Fruit fly (Drosophila melanogaster) whole organism, embryonic: ENCODE measurements around the gene CG9132.

Experiments used
- B-H2 ChIP-seq: fragments of 200-800 bp; sonication (Bioruptor generic); optimal IDR thresholded peaks from 2 replicates; lab custom pipeline; 2018; ENCODE audit warnings: missing biosample characterization, mild to moderate bottlenecking, missing genetic modification characterization
- CG10147 ChIP-seq: fragments of 200-800 bp; sonication (Bioruptor generic); optimal IDR thresholded peaks from 2 replicates; lab custom pipeline; 2019; ENCODE audit warnings: missing biosample characterization, mild to moderate bottlenecking, missing genetic modification characterization, moderate library complexity
- CG10431 ChIP-seq: fragments of 200-800 bp; sonication (Bioruptor generic); optimal IDR thresholded peaks from 3 replicates; lab custom pipeline; 2018; ENCODE audit warnings: missing biosample characterization, mild to moderate bottlenecking, missing genetic modification characterization
- CG12299 ChIP-seq: fragments of 200-800 bp; sonication (Bioruptor generic); optimal IDR thresholded peaks from 2 replicates; lab custom pipeline; 2018; ENCODE audit warnings: missing biosample characterization, mild to moderate bottlenecking, missing genetic modification characterization
- CG14710 ChIP-seq: fragments of 200-800 bp; sonication (Bioruptor generic); optimal IDR thresholded peaks from 3 replicates; lab custom pipeline; 2019; ENCODE audit warnings: missing biosample characterization, mild to moderate bottlenecking, missing genetic modification characterization, moderate library complexity
- CG17361 ChIP-seq: fragments of 200-800 bp; sonication (Bioruptor generic); IDR thresholded peaks from 3 replicates; pipeline ENCODE4 v1.3.6; 2022; ENCODE audit warnings: missing biosample characterization, missing genetic modification characterization
- CG18011 ChIP-seq: fragments of 200-800 bp; sonication (Bioruptor generic); optimal IDR thresholded peaks from 2 replicates; lab custom pipeline; 2017; ENCODE audit warnings: missing biosample characterization, missing genetic modification characterization, mild to moderate bottlenecking, moderate library complexity, missing genotype
- CG1832 ChIP-seq: fragments of 200-800 bp; sonication (Bioruptor generic); optimal IDR thresholded peaks from 2 replicates; lab custom pipeline; 2017; ENCODE audit warnings: missing biosample characterization, mild to moderate bottlenecking, missing genetic modification characterization, inconsistent platforms
- CG2889 ChIP-seq: fragments of 200-800 bp; sonication (Bioruptor generic); IDR thresholded peaks from 3 replicates; pipeline ENCODE4 v1.3.6; 2022; ENCODE audit warnings: missing biosample characterization, missing genetic modification characterization
- CG3847 ChIP-seq: fragments of 200-800 bp; sonication (Bioruptor generic); IDR thresholded peaks from 2 replicates; pipeline ENCODE4 v1.3.6; 2022; ENCODE audit warnings: missing biosample characterization, missing genetic modification characterization
- CG4360 ChIP-seq: fragments of 200-800 bp; sonication (Bioruptor generic); IDR thresholded peaks from 2 replicates; pipeline ENCODE4 v1.3.6; 2022; ENCODE audit warnings: missing biosample characterization, missing genetic modification characterization
- CG4424 ChIP-seq: fragments of 200-800 bp; sonication (Bioruptor generic); optimal IDR thresholded peaks from 3 replicates; lab custom pipeline; 2016; ENCODE audit warnings: missing biosample characterization, missing genetic modification characterization
- CG6254 ChIP-seq: fragments of 200-800 bp; sonication (Bioruptor generic); optimal IDR thresholded peaks from 3 replicates; lab custom pipeline; 2017; ENCODE audit warnings: mild to moderate bottlenecking, missing biosample characterization, missing genetic modification reagents, missing genetic modification characterization
- CG7271 ChIP-seq: fragments of 200-800 bp; sonication (Bioruptor generic); optimal IDR thresholded peaks from 2 replicates; lab custom pipeline; 2018; ENCODE audit warnings: missing biosample characterization, mild to moderate bottlenecking, missing genetic modification characterization, moderate library complexity
- CG7963 ChIP-seq: fragments of 200-800 bp; sonication (Bioruptor generic); IDR thresholded peaks from 3 replicates; pipeline ENCODE4 v1.3.6; 2022; ENCODE audit warnings: missing biosample characterization, missing genetic modification characterization; ENCODE audit not compliant: partially characterized antibody
- CG8478 ChIP-seq: fragments of >200 bp; optimal IDR thresholded peaks from 2 replicates; lab custom pipeline; 2018
- CG8924 ChIP-seq: fragments of 200-800 bp; optimal IDR thresholded peaks from 3 replicates; lab custom pipeline; 2019; ENCODE audit warnings: missing biosample characterization, mild to moderate bottlenecking, missing genetic modification characterization, moderate library complexity
- CTCF ChIP-seq: fragments of 200-800 bp; sonication (Bioruptor generic); optimal IDR thresholded peaks from 2 replicates; lab custom pipeline; 2017; ENCODE audit warnings: missing biosample characterization, mild to moderate bottlenecking, missing genetic modification characterization, moderate library complexity
- D ChIP-seq, 2 experiments: fragments of 200-800 bp in 1 of 2; fragments of >200 bp in 1 of 2; sonication (Bioruptor generic) in 1 of 2; optimal IDR thresholded peaks; 2 replicates in 1 of 2; 3 replicates in 1 of 2; lab custom pipeline; 2017; ENCODE audit warnings: mild to moderate bottlenecking in 1 of 2, missing biosample characterization in 1 of 2, missing genetic modification characterization in 1 of 2, missing genetic modification reagents in 1 of 2
- Dbx ChIP-seq: fragments of 200-800 bp; sonication (Bioruptor generic); IDR thresholded peaks from 3 replicates; pipeline ENCODE4 v1.3.6; 2022; ENCODE audit warnings: missing biosample characterization, missing genetic modification characterization
- E2f2 ChIP-seq: fragments of 200-800 bp; sonication (Bioruptor generic); IDR thresholded peaks from 2 replicates; pipeline ENCODE4 v1.3.6; 2022; ENCODE audit warnings: missing biosample characterization, missing genetic modification characterization
- Elba2 ChIP-seq: fragments of 200-800 bp; sonication (Bioruptor generic); optimal IDR thresholded peaks from 3 replicates; lab custom pipeline; 2016; ENCODE audit warnings: missing biosample characterization, missing genetic modification characterization
- Ets97D ChIP-seq: fragments of 200-800 bp; sonication (Bioruptor generic); optimal IDR thresholded peaks from 3 replicates; lab custom pipeline; 2016; ENCODE audit warnings: missing biosample characterization, missing genetic modification characterization
- Lim3 ChIP-seq: fragments of 200-800 bp; sonication (Bioruptor generic); IDR thresholded peaks from 2 replicates; pipeline ENCODE4 v1.3.6; 2022; ENCODE audit warnings: missing biosample characterization, missing genetic modification characterization
- NC2β ChIP-seq: fragments of 200-800 bp; sonication (Bioruptor generic); optimal IDR thresholded peaks from 2 replicates; lab custom pipeline; 2016; ENCODE audit warnings: missing biosample characterization, missing genetic modification characterization
- NFAT ChIP-seq: fragments of 200-800 bp; sonication (Bioruptor generic); IDR thresholded peaks from 2 replicates; pipeline ENCODE4 v1.3.6; 2022; ENCODE audit warnings: missing biosample characterization, missing genetic modification characterization
- Rx ChIP-seq: fragments of 200-800 bp; sonication (Bioruptor generic); IDR thresholded peaks from 2 replicates; pipeline ENCODE4 v1.3.6; 2022; ENCODE audit warnings: missing biosample characterization, missing genetic modification characterization
- Spps ChIP-seq: fragments of 200-800 bp; sonication (Bioruptor generic); optimal IDR thresholded peaks from 2 replicates; lab custom pipeline; 2018; ENCODE audit warnings: missing biosample characterization, mild to moderate bottlenecking, missing genetic modification characterization
- Ssrp ChIP-seq: fragments of 200-800 bp; sonication (Bioruptor generic); optimal IDR thresholded peaks from 2 replicates; lab custom pipeline; 2018; ENCODE audit warnings: missing biosample characterization, mild to moderate bottlenecking, missing genetic modification characterization, moderate library complexity
- bsh ChIP-seq, 2 experiments: fragments of 200-800 bp; sonication (Bioruptor generic); optimal IDR thresholded peaks; 2 replicates each; lab custom pipeline; 2017 to 2018; ENCODE audit warnings: mild to moderate bottlenecking in 2 of 2, missing biosample characterization in 2 of 2, missing genetic modification characterization in 2 of 2, moderate library complexity in 1 of 2
- dmrt11E ChIP-seq: fragments of 200-800 bp; sonication (Bioruptor generic); optimal IDR thresholded peaks from 3 replicates; lab custom pipeline; 2018; ENCODE audit warnings: missing biosample characterization, mild to moderate bottlenecking, missing genetic modification characterization, moderate library complexity
- dmrt99B ChIP-seq: fragments of 200-800 bp; sonication (Bioruptor generic); optimal IDR thresholded peaks from 2 replicates; lab custom pipeline; 2018; ENCODE audit warnings: missing biosample characterization, mild to moderate bottlenecking, missing genetic modification characterization, moderate library complexity
- emc ChIP-seq: fragments of 200-800 bp; sonication (Bioruptor generic); optimal IDR thresholded peaks from 2 replicates; lab custom pipeline; 2016; ENCODE audit warnings: missing biosample characterization, missing genetic modification characterization
- gcm ChIP-seq: fragments of 200-800 bp; sonication (Bioruptor generic); optimal IDR thresholded peaks from 2 replicates; lab custom pipeline; 2019; ENCODE audit warnings: missing biosample characterization, mild to moderate bottlenecking, missing genetic modification characterization, moderate library complexity
- gem ChIP-seq: fragments of 200-800 bp; sonication (Bioruptor generic); optimal IDR thresholded peaks from 2 replicates; lab custom pipeline; 2019; ENCODE audit warnings: missing biosample characterization, mild to moderate bottlenecking, missing genetic modification characterization, moderate library complexity
- gro ChIP-seq: fragments of 200-800 bp; sonication (Bioruptor generic); optimal IDR thresholded peaks from 2 replicates; lab custom pipeline; 2016; ENCODE audit warnings: missing biosample characterization, missing genetic modification characterization
- gsb ChIP-seq: fragments of 200-800 bp; sonication (Bioruptor generic); IDR thresholded peaks from 2 replicates; pipeline ENCODE4 v1.3.6; 2022; ENCODE audit warnings: missing biosample characterization, missing genetic modification characterization
- her ChIP-seq: fragments of 200-800 bp; sonication (Bioruptor generic); optimal IDR thresholded peaks from 2 replicates; lab custom pipeline; 2016; ENCODE audit warnings: missing biosample characterization, missing genetic modification characterization
- odd ChIP-seq: fragments of 200-800 bp; sonication (Bioruptor generic); optimal IDR thresholded peaks from 2 replicates; lab custom pipeline; 2017; ENCODE audit warnings: missing biosample characterization, mild to moderate bottlenecking, missing genetic modification characterization
- pan ChIP-seq, 4 experiments: fragments of >200 bp in 3 of 4; fragments of 200-800 bp in 1 of 4; sonication (Bioruptor generic) in 1 of 4; optimal IDR thresholded peaks in 3 of 4; IDR thresholded peaks in 1 of 4; 2 replicates each; pipeline versions ENCODE4 v1.3.6 to Lab custom; 2017 to 2022; ENCODE audit warnings: missing biosample characterization in 2 of 4, missing genetic modification characterization in 2 of 4, mixed read lengths in 1 of 4
- pfk ChIP-seq: fragments of 200-800 bp; sonication (Bioruptor generic); optimal IDR thresholded peaks from 2 replicates; lab custom pipeline; 2018; ENCODE audit warnings: missing biosample characterization, mild to moderate bottlenecking, missing genetic modification characterization, moderate library complexity
- phol ChIP-seq: fragments of 200-800 bp; sonication (Bioruptor generic); optimal IDR thresholded peaks from 3 replicates; lab custom pipeline; 2018; ENCODE audit warnings: missing biosample characterization, mild to moderate bottlenecking, missing genetic modification characterization, moderate library complexity
- ranshi ChIP-seq: fragments of 200-800 bp; sonication (Bioruptor generic); IDR thresholded peaks from 2 replicates; pipeline ENCODE4 v1.3.6; 2022; ENCODE audit warnings: missing biosample characterization, missing genetic modification characterization
- seq ChIP-seq: fragments of 200-800 bp; sonication (Bioruptor generic); IDR thresholded peaks from 2 replicates; pipeline ENCODE4 v1.3.6; 2022; ENCODE audit warnings: missing biosample characterization, missing genetic modification characterization
- sima ChIP-seq: fragments of 200-800 bp; sonication (Bioruptor generic); optimal IDR thresholded peaks from 2 replicates; lab custom pipeline; 2016; ENCODE audit warnings: missing biosample characterization, missing genetic modification characterization
- sna ChIP-seq: fragments of 200-800 bp; sonication (Bioruptor generic); IDR thresholded peaks from 2 replicates; pipeline ENCODE4 v1.3.6; 2022; ENCODE audit warnings: missing biosample characterization, missing genetic modification characterization; ENCODE audit not compliant: partially characterized antibody
- tap ChIP-seq: fragments of 200-800 bp; optimal IDR thresholded peaks from 3 replicates; lab custom pipeline; 2019; ENCODE audit warnings: missing biosample characterization, mild to moderate bottlenecking, missing genetic modification characterization, moderate library complexity
- tgo ChIP-seq: fragments of 200-800 bp; sonication (Bioruptor generic); IDR thresholded peaks from 3 replicates; pipeline ENCODE4 v1.3.6; 2022; ENCODE audit warnings: missing biosample characterization, missing genetic modification characterization
- wor ChIP-seq: fragments of 200-800 bp; sonication (Bioruptor generic); IDR thresholded peaks from 2 replicates; pipeline ENCODE4 v1.3.6; 2022; ENCODE audit warnings: missing biosample characterization, missing genetic modification characterization
- zen ChIP-seq: fragments of 200-800 bp; sonication (Bioruptor generic); optimal IDR thresholded peaks from 3 replicates; lab custom pipeline; 2018; ENCODE audit warnings: missing biosample characterization, mild to moderate bottlenecking, missing genetic modification characterization, moderate library complexity
- zfh2 ChIP-seq: fragments of 200-800 bp; sonication (Bioruptor generic); optimal IDR thresholded peaks from 2 replicates; lab custom pipeline; 2016; ENCODE audit warnings: missing biosample characterization, missing genetic modification characterization

The CG9132 gene

DNA sequence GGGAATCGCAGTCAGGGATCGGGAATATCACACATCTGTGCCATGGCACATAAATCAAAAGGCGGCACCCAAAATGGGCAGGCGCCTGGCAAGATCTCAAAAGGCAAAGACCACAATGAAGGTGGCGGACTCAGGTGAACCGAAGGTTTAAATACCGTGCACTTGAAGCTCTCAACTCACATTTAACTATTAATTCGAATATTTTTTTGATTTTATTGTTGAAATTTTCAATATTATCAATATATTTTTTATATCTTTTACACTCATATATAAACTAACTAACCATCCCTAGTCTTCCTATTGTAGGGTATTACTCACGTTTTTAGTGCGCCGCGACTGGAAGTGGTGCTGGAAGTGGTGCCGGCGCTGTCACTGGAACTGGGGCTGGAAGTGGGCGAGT, 48.5 kb upstream of the CG9132 start:
- peak; percentile 16; the same call in 1 of the 2 replicates for TF ChIP-seq ranshi (GFP tag; lab: Robert Waterston, UW)
- TF ChIP-seq CG7963, result no peak
- no peak for TF ChIP-seq Rx (GFP tag; lab: Robert Waterston, UW)
- no peak for TF ChIP-seq gro (GFP tag; lab: Kevin White, UChicago)
- no peak for TF ChIP-seq CG18011 (GFP tag; lab: Kevin White, UChicago)
- TF ChIP-seq bsh (GFP tag; optimal IDR thresholded peaks at IDR 0.05; lab: Kevin White, UChicago), result peak in 1 of 2 experiments; percentile 35
- TF ChIP-seq dmrt99B (tag; lab: Kevin White, UChicago), result peak; percentile 39
- no peak for TF ChIP-seq emc (GFP tag; lab: Kevin White, UChicago)
- TF ChIP-seq CG17361 (GFP tag; lab: Robert Waterston, UW), result no peak
- TF ChIP-seq dmrt11E, result no peak
- no peak for TF ChIP-seq zen
- no peak for TF ChIP-seq pan (optimal IDR thresholded peaks at IDR 0.05; lab: Kevin White, UChicago)
- peak in 1 of 2 experiments; percentile 8 for TF ChIP-seq pan (GFP tag; optimal IDR thresholded peaks at IDR 0.05 in 1 of 2, IDR thresholded peaks at IDR 0.05 in 1 of 2)
- no peak for TF ChIP-seq wor (GFP tag; lab: Robert Waterston, UW)
- no peak for TF ChIP-seq Spps
- TF ChIP-seq CG8924 (tag; lab: Kevin White, UChicago), result no peak
- TF ChIP-seq gcm (GFP tag; lab: Kevin White, UChicago), result no peak
- no peak for TF ChIP-seq Lim3 (GFP tag; lab: Robert Waterston, UW)
- TF ChIP-seq Elba2 (GFP tag; lab: Kevin White, UChicago), result no peak
- TF ChIP-seq E2f2, result 0 out of 2 replicates have a peak, but pooled peaks have one; percentile 17
- TF ChIP-seq CG4424 (GFP tag; lab: Kevin White, UChicago), result no peak
- TF ChIP-seq CG6254 (GFP tag; lab: Kevin White, UChicago), result peak; percentile 18
- TF ChIP-seq phol, result peak; percentile 40
- no peak for TF ChIP-seq gsb (GFP tag; lab: Robert Waterston, UW)
- TF ChIP-seq CG4360 (GFP tag; lab: Robert Waterston, UW), result no peak
- TF ChIP-seq B-H2 (GFP tag; lab: Kevin White, UChicago), result no peak
- no peak for TF ChIP-seq sima
- no peak for TF ChIP-seq D (optimal IDR thresholded peaks at IDR 0.05; lab: Kevin White, UChicago)
- TF ChIP-seq D (GFP tag; optimal IDR thresholded peaks at IDR 0.05; lab: Kevin White, UChicago), result peak; percentile 5
- no peak for TF ChIP-seq NFAT (GFP tag; lab: Robert Waterston, UW)
- 0 out of 3 replicates have a peak, but pooled peaks have one; percentile 20 for TF ChIP-seq tgo (GFP tag; lab: Robert Waterston, UW)
- no peak for TF ChIP-seq seq (GFP tag; lab: Robert Waterston, UW)
- peak; percentile 25 for TF ChIP-seq CG14710
- TF ChIP-seq Dbx (GFP tag; lab: Robert Waterston, UW), result no peak
- no peak for TF ChIP-seq Ssrp
- TF ChIP-seq tap (tag; lab: Kevin White, UChicago), result no peak
- no peak for TF ChIP-seq CG10431
- no peak for TF ChIP-seq her
- no peak for TF ChIP-seq CG8478 (lab: Kevin White, UChicago)
- no peak for TF ChIP-seq CTCF (GFP tag; lab: Kevin White, UChicago)
- no peak for TF ChIP-seq Ets97D (GFP tag; lab: Kevin White, UChicago)
- no peak for TF ChIP-seq CG7271 (tag; lab: Kevin White, UChicago)
- TF ChIP-seq gem (tag; lab: Kevin White, UChicago), result peak; percentile 39
- no peak for TF ChIP-seq zfh2
- no peak for TF ChIP-seq NC2β (GFP tag; lab: Kevin White, UChicago)
- TF ChIP-seq odd (GFP tag; lab: Kevin White, UChicago), result no peak
- no peak for TF ChIP-seq pfk (GFP tag; lab: Kevin White, UChicago)
- TF ChIP-seq CG2889, result no peak
- TF ChIP-seq sna (GFP tag; lab: Robert Waterston, UW), result no peak
- no peak for TF ChIP-seq CG10147 (GFP tag; lab: Kevin White, UChicago)
- TF ChIP-seq CG12299, result no peak
- no peak for TF ChIP-seq CG3847 (GFP tag; lab: Robert Waterston, UW)
- TF ChIP-seq CG1832 (GFP tag; lab: Kevin White, UChicago), result no peak
